Worm (Caenorhabditis elegans) whole organism, early embryonic: Measurements from ENCODE around the gene C29E4.14.

Experiments used
- B0310.2 ChIP-seq: sonication (generic microtip); optimal IDR thresholded peaks from 2 replicates; lab custom pipeline; 2016; ENCODE audit warnings: mild to moderate bottlenecking, missing genetic modification characterization, missing compliant biosample characterization
- aly-1 ChIP-seq: sonication (generic microtip); optimal IDR thresholded peaks from 2 replicates; lab custom pipeline; 2016; ENCODE audit warnings: missing genetic modification characterization, missing compliant biosample characterization
- ama-1 ChIP-seq: fragments of 150-350 bp; optimal IDR thresholded peaks from 2 replicates; lab custom pipeline; 2014
- tbx-37 ChIP-seq: fragments of 200-800 bp; sonication (Bioruptor generic); conservative IDR thresholded peaks from 2 replicates; pipeline ENCODE4 v1.3.6; 2022; ENCODE audit warnings: missing genetic modification reagents, missing genetic modification characterization, missing compliant biosample characterization

DNA sequence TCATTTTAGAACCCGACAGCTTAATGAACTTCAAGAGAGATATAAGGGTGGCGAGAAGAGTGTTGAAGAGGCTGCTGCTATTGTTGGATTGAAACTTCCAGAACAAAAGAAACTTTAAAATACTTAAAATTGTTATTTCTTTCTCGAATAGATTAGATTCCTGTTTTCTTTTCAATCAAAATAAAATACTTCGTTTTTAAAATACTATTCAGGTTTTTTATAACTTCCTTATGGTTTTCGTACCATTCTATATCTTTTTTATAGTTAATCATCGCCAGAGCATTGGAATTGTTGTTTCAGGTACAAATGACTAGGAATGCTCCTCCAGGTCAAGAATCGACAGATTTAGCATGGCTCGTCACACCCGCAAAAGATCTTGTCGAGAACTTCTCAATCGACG lies 21.5 kb downstream of the C29E4.14 start, which contains the start of gene kle-2:
- TF ChIP-seq B0310.2 (tag; lab: Kevin White, UChicago) (no peak), ama-1 (lab: Kevin White, UChicago) (no peak), tbx-37 (GFP tag; lab: Robert Waterston, UW) (no peak), aly-1 (tag; lab: Kevin White, UChicago) (no peak)
